Worm (Caenorhabditis elegans) whole organism, early embryonic: Measurements from ENCODE around the gene C46F9.6.

Experiments
- B0310.2 ChIP-seq: sonication (generic microtip); optimal IDR thresholded peaks from 2 replicates; lab custom pipeline; 2016; ENCODE audit warnings: mild to moderate bottlenecking, missing genetic modification characterization, missing compliant biosample characterization
- F13C5.2 ChIP-seq: sonication (generic microtip); optimal IDR thresholded peaks from 2 replicates; lab custom pipeline; 2017; ENCODE audit warnings: mild to moderate bottlenecking, missing genetic modification characterization, inconsistent platforms, missing compliant biosample characterization
- ama-1 ChIP-seq: fragments of 150-350 bp; optimal IDR thresholded peaks from 2 replicates; lab custom pipeline; 2014
- ceh-13 ChIP-seq: fragments of 200-800 bp; sonication (Bioruptor generic); optimal IDR thresholded peaks from 2 replicates; lab custom pipeline; 2018; ENCODE audit warnings: mild to moderate bottlenecking, missing genetic modification characterization, missing compliant biosample characterization
- ceh-36 ChIP-seq: sonication (generic microtip); optimal IDR thresholded peaks from 2 replicates; lab custom pipeline; 2016; ENCODE audit warnings: missing genetic modification characterization, inconsistent platforms, missing compliant biosample characterization
- ets-7 ChIP-seq: sonication (generic microtip); optimal IDR thresholded peaks from 2 replicates; lab custom pipeline; 2016; ENCODE audit warnings: missing genotype, missing genetic modification characterization, missing compliant biosample characterization
- flt-1 ChIP-seq: fragments of 200-800 bp; sonication (Bioruptor generic); IDR thresholded peaks from 2 replicates; pipeline ENCODE4 v1.3.6; 2022; ENCODE audit warnings: missing genetic modification characterization, missing compliant biosample characterization
- hmg-4 ChIP-seq: fragments of 200-800 bp; sonication (Bioruptor generic); optimal IDR thresholded peaks from 2 replicates; lab custom pipeline; 2018; ENCODE audit warnings: mild to moderate bottlenecking, missing genetic modification characterization, missing compliant biosample characterization
- pes-1 ChIP-seq: fragments of 200-800 bp; sonication (Bioruptor generic); IDR thresholded peaks from 2 replicates; pipeline ENCODE4 v1.3.6; 2022; ENCODE audit warnings: missing genetic modification reagents, missing genetic modification characterization, missing compliant biosample characterization
- scrt-1 ChIP-seq: fragments of 200-800 bp; sonication (Bioruptor generic); IDR thresholded peaks from 2 replicates; pipeline ENCODE4 v1.3.6; 2022; ENCODE audit warnings: missing genetic modification characterization, missing compliant biosample characterization
- sea-1 ChIP-seq: fragments of 200-800 bp; sonication (Bioruptor generic); conservative IDR thresholded peaks from 2 replicates; pipeline ENCODE4 v1.3.6; 2022; ENCODE audit warnings: missing genetic modification characterization, missing compliant biosample characterization
- tbx-11 ChIP-seq: fragments of 200-800 bp; sonication (Bioruptor generic); IDR thresholded peaks from 2 replicates; pipeline ENCODE4 v1.3.6; 2022; ENCODE audit warnings: missing genetic modification characterization, missing compliant biosample characterization
- tbx-37 ChIP-seq: fragments of 200-800 bp; sonication (Bioruptor generic); conservative IDR thresholded peaks from 2 replicates; pipeline ENCODE4 v1.3.6; 2022; ENCODE audit warnings: missing genetic modification reagents, missing genetic modification characterization, missing compliant biosample characterization
- tra-4 ChIP-seq: sonication (generic microtip); optimal IDR thresholded peaks from 2 replicates; lab custom pipeline; 2017; ENCODE audit warnings: missing genetic modification characterization, missing compliant biosample characterization

DNA sequence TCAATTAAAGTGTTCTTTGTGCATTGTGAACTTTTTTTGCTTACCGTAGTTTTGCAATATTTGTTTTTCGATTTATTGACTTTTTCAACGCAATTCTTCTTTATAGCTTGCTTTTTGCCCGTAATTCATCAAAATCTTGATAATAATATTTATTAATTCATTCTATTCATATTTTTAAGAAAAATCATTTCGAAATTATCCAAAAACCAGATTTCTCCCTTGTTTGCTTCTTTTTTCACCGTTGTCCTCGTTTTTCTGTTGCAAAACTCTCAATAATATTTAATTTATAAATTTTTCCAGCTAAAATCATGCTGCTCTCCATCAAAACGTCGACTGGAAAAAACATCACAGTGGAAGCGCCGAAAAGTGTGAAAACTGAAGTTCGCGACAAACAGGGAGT, 26.4 kb downstream of the C46F9.6 start, which contains the start of gene F52C6.3:
- TF ChIP-seq flt-1 (GFP tag; lab: Robert Waterston, UW) (no peak), ama-1 (lab: Kevin White, UChicago) (no peak), tbx-37 (no peak), tra-4 (tag; lab: Kevin White, UChicago) (no peak), F13C5.2 (tag; lab: Kevin White, UChicago) (no peak), ceh-13 (no peak), B0310.2 (tag; lab: Kevin White, UChicago) (no peak), scrt-1 (GFP tag; lab: Robert Waterston, UW) (no peak), ceh-36 (tag; lab: Kevin White, UChicago) (no peak), pes-1 (GFP tag; lab: Robert Waterston, UW) (no peak), sea-1 (GFP tag; lab: Robert Waterston, UW) (no peak), hmg-4 (GFP tag; lab: Kevin White, UChicago) (no peak), ets-7 (tag; lab: Kevin White, UChicago) (no peak), tbx-11 (no peak)
